Worm (Caenorhabditis elegans): ENCODE results near the gene C17C3.15.

DNA sequence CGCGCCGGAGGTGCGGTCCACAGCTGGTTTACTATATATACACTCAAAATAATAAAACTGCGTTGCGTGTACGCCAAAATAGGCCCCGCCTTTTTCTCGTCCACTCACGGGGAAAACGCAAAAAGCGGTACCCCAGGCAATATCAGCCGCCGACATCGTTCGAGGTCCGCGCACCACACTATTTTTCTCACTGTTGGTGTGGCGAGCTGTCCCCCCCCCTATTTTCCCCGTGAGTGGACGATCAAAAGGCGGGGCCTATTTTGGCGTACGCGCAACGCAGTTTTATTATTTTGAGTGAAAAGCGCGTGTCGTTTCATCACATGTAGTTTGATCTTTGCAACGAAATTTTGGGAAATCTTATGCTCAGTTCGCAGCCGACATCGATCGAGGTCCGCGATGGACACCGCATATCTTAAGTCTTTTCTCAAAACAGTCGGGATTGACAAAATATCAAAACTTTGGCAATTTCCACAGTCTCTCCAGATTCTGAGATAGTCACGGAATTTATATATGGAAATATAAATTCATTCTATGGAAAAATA, 5.3 kb upstream of the C17C3.15 start:
- no peak for TF ChIP-seq fkh-10 (GFP tag; optimal IDR thresholded peaks at IDR 0.05)
- TF ChIP-seq hlh-8 (tag; optimal IDR thresholded peaks at IDR 0.05): no peak
- no peak for TF ChIP-seq C08G9.2 (tag; optimal IDR thresholded peaks at IDR 0.05)
- TF ChIP-seq sox-4 (tag; optimal IDR thresholded peaks at IDR 0.05): no peak
- no peak for TF ChIP-seq elt-2 (tag; optimal IDR thresholded peaks at IDR 0.05)
- TF ChIP-seq gmeb-2 (tag; optimal IDR thresholded peaks at IDR 0.05): no peak
- TF ChIP-seq unc-55 (GFP tag; optimal IDR thresholded peaks at IDR 0.05): no peak

Data from whole organism, late embryonic.